Fruit fly (Drosophila melanogaster): ENCODE measurements around the gene Fum2.

dm6 chrX:6702591-6702990 is 21.0 kb downstream of the Fum2 start:
- TF ChIP-seq psq (optimal IDR thresholded peaks at IDR 0.05), result no peak
- no peak for TF ChIP-seq Dll (optimal IDR thresholded peaks at IDR 0.05)
- TF ChIP-seq usp (GFP tag; optimal IDR thresholded peaks at IDR 0.05), result no peak
- no peak for TF ChIP-seq CG8478 (optimal IDR thresholded peaks at IDR 0.05)
- TF ChIP-seq pan (optimal IDR thresholded peaks at IDR 0.05), result no peak
- TF ChIP-seq EcR (GFP tag; optimal IDR thresholded peaks at IDR 0.05), result no peak

Data from whole organism.